Fruit fly (Drosophila melanogaster) whole organism, prepupa: ENCODE measurements around the gene Tsp29Fa.

Source experiments
- CG34406 ChIP-seq: fragments of 200-800 bp; sonication (Bioruptor generic); optimal IDR thresholded peaks from 3 replicates; lab custom pipeline; 2016; ENCODE audit warnings: missing biosample characterization, missing genetic modification characterization
- OdsH ChIP-seq: fragments of 200-800 bp; sonication (Bioruptor generic); optimal IDR thresholded peaks from 3 replicates; lab custom pipeline; 2016; ENCODE audit warnings: missing biosample characterization, missing genetic modification characterization
- Sox15 ChIP-seq: fragments of 200-800 bp; sonication (Bioruptor generic); optimal IDR thresholded peaks from 3 replicates; lab custom pipeline; 2016; ENCODE audit warnings: missing biosample characterization, missing genetic modification characterization
- vri ChIP-seq: fragments of 200-800 bp; sonication (Bioruptor generic); optimal IDR thresholded peaks from 3 replicates; lab custom pipeline; 2016; ENCODE audit warnings: missing biosample characterization, mild to moderate bottlenecking, missing genetic modification characterization

DNA sequence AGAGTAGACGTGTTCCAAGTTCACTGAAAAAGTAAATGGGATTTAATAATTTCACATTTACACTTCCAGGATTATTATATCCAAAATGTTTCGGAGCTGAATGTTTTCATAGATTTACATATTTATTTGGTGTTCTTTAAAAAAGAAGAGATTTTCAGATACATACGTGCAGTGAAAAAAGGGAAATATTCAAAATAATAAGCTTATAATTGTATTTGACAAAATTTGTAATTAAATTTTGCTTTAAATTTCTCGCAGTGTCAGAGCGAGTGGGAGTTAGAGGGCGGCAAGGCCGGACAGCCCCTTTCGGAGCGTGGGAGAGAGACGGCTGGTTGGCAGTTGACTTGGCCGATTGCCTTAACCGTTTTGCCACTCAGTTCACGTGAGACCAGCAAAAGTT is 3.2 kb downstream of the Tsp29Fa start, which contains the start of gene Tsp29Fb:
- TF ChIP-seq Sox15 (GFP tag; lab: Kevin White, UChicago) (peak; percentile 48), OdsH (GFP tag; lab: Kevin White, UChicago) (peak; percentile 58), CG34406 (GFP tag; lab: Kevin White, UChicago) (peak; percentile 57), vri (GFP tag; lab: Kevin White, UChicago) (peak; percentile 4)
